ENCODE assay signal across 1 worm cellular context in the genomic region with DNA sequence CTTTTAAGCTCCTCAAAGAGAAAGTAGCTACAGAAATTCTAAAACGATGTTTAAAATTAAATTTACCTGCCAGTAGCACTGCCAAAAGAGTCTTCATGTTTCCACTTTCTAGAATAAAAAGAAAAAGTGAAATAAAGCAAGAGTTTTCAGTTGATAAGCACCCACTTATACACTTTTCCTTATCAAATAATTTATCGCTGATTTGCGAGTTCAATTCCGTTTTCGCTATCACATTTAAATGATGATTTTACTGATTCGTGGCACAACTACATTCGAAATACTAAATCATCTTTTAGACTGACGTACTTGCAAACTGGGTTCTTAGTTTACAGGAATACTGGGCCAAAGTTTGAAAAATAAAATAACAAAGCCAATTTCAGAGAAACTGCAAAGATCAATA.
A peak's percentile ranks its signal among the peaks of the same experiment; 100 is the strongest.
TF ChIP-seq lines count a peak whose summit lies in the region.

A gene (minus strand): TSS at position 138 of the 400 bp plus-strand sequence.

TF ChIP-seq in whole organism, L3 larva, 47 proteins besides CTCF, POLR2A, EP300 and RAD21 (continued from another document):
- TF ChIP-seq nhr-237 (tag; optimal IDR thresholded peaks at IDR 0.05; lab: Kevin White, UChicago) = no peak
- TF ChIP-seq ama-1 (optimal IDR thresholded peaks at IDR 0.05; lab: Kevin White, UChicago) = no peak
- no peak for TF ChIP-seq elt-3 (tag; optimal IDR thresholded peaks at IDR 0.05; lab: Kevin White, UChicago)
- no peak for TF ChIP-seq unc-39 (tag; optimal IDR thresholded peaks at IDR 0.05; lab: Kevin White, UChicago)
- TF ChIP-seq elt-2 (tag; optimal IDR thresholded peaks at IDR 0.05; lab: Kevin White, UChicago) = peak; percentile 91
- TF ChIP-seq egl-5 (tag; optimal IDR thresholded peaks at IDR 0.05; lab: Kevin White, UChicago) = no peak
- TF ChIP-seq nhr-43 (tag; optimal IDR thresholded peaks at IDR 0.05; lab: Kevin White, UChicago; ENCODE audit: poor library complexity, severe bottlenecking) = no peak
- no peak for TF ChIP-seq lin-39 (tag; optimal IDR thresholded peaks at IDR 0.05; lab: Kevin White, UChicago)
- TF ChIP-seq nhr-11 (tag; optimal IDR thresholded peaks at IDR 0.05; lab: Kevin White, UChicago) = no peak
- no peak for TF ChIP-seq ceh-9 (tag; optimal IDR thresholded peaks at IDR 0.05; lab: Kevin White, UChicago)
